Fruit fly (Drosophila melanogaster) whole organism, wandering third instar larva: ENCODE measurements around the gene CG17249.

Experiments used
- Abd-B ChIP-seq: fragments of >200 bp; optimal IDR thresholded peaks from 2 replicates; lab custom pipeline; 2017; ENCODE audit warnings: missing biosample characterization, missing genetic modification characterization
- CG32264 ChIP-seq: fragments of 200-800 bp; sonication (Bioruptor generic); optimal IDR thresholded peaks from 2 replicates; lab custom pipeline; 2016; ENCODE audit warnings: missing biosample characterization, missing genetic modification characterization
- CG9705 ChIP-seq: fragments of 200-800 bp; sonication (Bioruptor generic); optimal IDR thresholded peaks from 2 replicates; lab custom pipeline; 2018; ENCODE audit warnings: missing biosample characterization, mild to moderate bottlenecking, missing genetic modification characterization
- Dfd ChIP-seq: fragments of >200 bp; optimal IDR thresholded peaks from 2 replicates; lab custom pipeline; 2017; ENCODE audit warnings: missing biosample characterization, missing genetic modification characterization
- Dif ChIP-seq: fragments of 200-275, 200-300 bp; sonication (Bioruptor generic); optimal IDR thresholded peaks from 2 replicates; lab custom pipeline; 2018; ENCODE audit warnings: missing biosample characterization, missing genetic modification characterization; ENCODE audit not compliant: partially characterized antibody
- GATAd ChIP-seq: sonication (Bioruptor generic); optimal IDR thresholded peaks from 2 replicates; lab custom pipeline; 2016; ENCODE audit warnings: missing biosample characterization, missing genetic modification characterization
- HLH106 ChIP-seq: fragments of 200-800 bp; optimal IDR thresholded peaks from 3 replicates; lab custom pipeline; 2019; ENCODE audit warnings: missing biosample characterization, mild to moderate bottlenecking, missing genetic modification characterization, moderate library complexity
- Hnf4 ChIP-seq: fragments of 200-800 bp; sonication (Bioruptor generic); optimal IDR thresholded peaks from 2 replicates; lab custom pipeline; 2016; ENCODE audit warnings: missing biosample characterization, mild to moderate bottlenecking, missing genetic modification characterization
- Hr83 ChIP-seq: fragments of 200-300 bp; sonication (Bioruptor generic); optimal IDR thresholded peaks from 2 replicates; lab custom pipeline; 2016; ENCODE audit warnings: missing biosample characterization, mild to moderate bottlenecking, missing genetic modification characterization, moderate library complexity; ENCODE audit not compliant: poor library complexity, severe bottlenecking
- Jra ChIP-seq: sonication (Bioruptor generic); optimal IDR thresholded peaks from 2 replicates; lab custom pipeline; 2016; ENCODE audit warnings: missing biosample characterization, missing genetic modification characterization
- Mio ChIP-seq: sonication (Bioruptor generic); optimal IDR thresholded peaks from 2 replicates; lab custom pipeline; 2016; ENCODE audit warnings: missing biosample characterization, missing genetic modification characterization
- Myc ChIP-seq: fragments of >200 bp; optimal IDR thresholded peaks from 2 replicates; lab custom pipeline; 2017
- N ChIP-seq: fragments of >200 bp; optimal IDR thresholded peaks from 2 replicates; lab custom pipeline; 2018; ENCODE audit warnings: missing biosample characterization, missing external identifiers, missing genetic modification characterization
- OdsH ChIP-seq: fragments of 200-800 bp; sonication (Bioruptor generic); optimal IDR thresholded peaks from 2 replicates; lab custom pipeline; 2016; ENCODE audit warnings: missing biosample characterization, mild to moderate bottlenecking, missing genetic modification characterization
- Rel ChIP-seq, 2 experiments: fragments of 200-800 bp; sonication (Bioruptor generic) in 1 of 2; optimal IDR thresholded peaks; 2 replicates in 1 of 2; 3 replicates in 1 of 2; lab custom pipeline; 2016 to 2019; ENCODE audit warnings: mild to moderate bottlenecking in 2 of 2, missing biosample characterization in 2 of 2, missing genetic modification characterization in 2 of 2, moderate library complexity in 1 of 2
- Sp1 ChIP-seq: fragments of 200-800 bp; sonication (Bioruptor generic); optimal IDR thresholded peaks from 3 replicates; lab custom pipeline; 2019; ENCODE audit warnings: missing biosample characterization, mild to moderate bottlenecking, missing genetic modification characterization, moderate library complexity
- Vsx2 ChIP-seq: fragments of 200-300, 225-300 bp; sonication (Bioruptor generic); optimal IDR thresholded peaks from 2 replicates; lab custom pipeline; 2018; ENCODE audit warnings: missing biosample characterization, missing genetic modification characterization; ENCODE audit not compliant: partially characterized antibody
- br ChIP-seq: fragments of 200-800 bp; sonication (Bioruptor generic); optimal IDR thresholded peaks from 2 replicates; lab custom pipeline; 2016; ENCODE audit warnings: missing biosample characterization, missing genetic modification characterization
- brk ChIP-seq: fragments of 200-800 bp; sonication (Bioruptor generic); optimal IDR thresholded peaks from 2 replicates; lab custom pipeline; 2016; ENCODE audit warnings: missing biosample characterization, mild to moderate bottlenecking, missing genetic modification characterization
- dl ChIP-seq, 2 experiments: fragments of 175-275, 200-275 bp in 1 of 2; fragments of 200-275 bp in 1 of 2; sonication (Bioruptor generic); optimal IDR thresholded peaks; lab custom pipeline; 2018; ENCODE audit warnings: mild to moderate bottlenecking in 2 of 2, missing biosample characterization in 2 of 2, missing genetic modification characterization in 2 of 2, moderate library complexity in 2 of 2; ENCODE audit not compliant: partially characterized antibody in 2 of 2, insufficient read depth in 1 of 2
- dmrt93B ChIP-seq: fragments of 200-800 bp; sonication (Bioruptor generic); optimal IDR thresholded peaks from 2 replicates; lab custom pipeline; 2018; ENCODE audit warnings: missing biosample characterization, mild to moderate bottlenecking, missing genetic modification characterization
- dsf ChIP-seq: sonication (Bioruptor generic); optimal IDR thresholded peaks from 2 replicates; lab custom pipeline; 2016; ENCODE audit warnings: missing biosample characterization, missing genetic modification characterization, borderline replicate concordance
- ey ChIP-seq: fragments of 200-800 bp; sonication (Bioruptor generic); optimal IDR thresholded peaks from 2 replicates; lab custom pipeline; 2016; ENCODE audit warnings: missing biosample characterization, missing genetic modification characterization
- foxo ChIP-seq, 2 experiments: fragments of 200-800 bp; sonication (Bioruptor generic); optimal IDR thresholded peaks; 2 replicates in 1 of 2; 3 replicates in 1 of 2; lab custom pipeline; 2016 to 2017; ENCODE audit warnings: missing biosample characterization in 2 of 2, missing genetic modification characterization in 2 of 2
- fru ChIP-seq: fragments of 200-800 bp; sonication (Bioruptor generic); optimal IDR thresholded peaks from 3 replicates; lab custom pipeline; 2016; ENCODE audit warnings: missing biosample characterization, mild to moderate bottlenecking, missing genetic modification characterization
- h ChIP-seq: fragments of 200-800 bp; sonication (Bioruptor generic); optimal IDR thresholded peaks from 3 replicates; lab custom pipeline; 2016; ENCODE audit warnings: missing biosample characterization, mild to moderate bottlenecking, missing genetic modification characterization
- jim ChIP-seq: fragments of 175-275, 200-325 bp; sonication (Bioruptor generic); optimal IDR thresholded peaks from 2 replicates; lab custom pipeline; 2016; ENCODE audit warnings: missing biosample characterization, mild to moderate bottlenecking, missing genetic modification characterization
- lola ChIP-seq: fragments of >200 bp; optimal IDR thresholded peaks from 2 replicates; lab custom pipeline; 2017; ENCODE audit warnings: missing biosample characterization, missing genetic modification characterization
- pan ChIP-seq: fragments of >200 bp; optimal IDR thresholded peaks from 2 replicates; lab custom pipeline; 2017
- psq ChIP-seq: fragments of 200-800 bp; sonication (Bioruptor generic); optimal IDR thresholded peaks from 3 replicates; lab custom pipeline; 2017; ENCODE audit warnings: missing biosample characterization, mild to moderate bottlenecking, missing genetic modification characterization, moderate library complexity
- rgr ChIP-seq: fragments of 200-800 bp; sonication (Bioruptor generic); optimal IDR thresholded peaks from 3 replicates; lab custom pipeline; 2016; ENCODE audit warnings: missing biosample characterization, mild to moderate bottlenecking, missing genetic modification characterization
- sv ChIP-seq: fragments of 200-800 bp; sonication (Bioruptor generic); optimal IDR thresholded peaks from 3 replicates; lab custom pipeline; 2016; ENCODE audit warnings: missing biosample characterization, missing genetic modification characterization
- tai ChIP-seq: sonication (Bioruptor generic); optimal IDR thresholded peaks from 2 replicates; lab custom pipeline; 2016; ENCODE audit warnings: missing biosample characterization, missing genetic modification characterization
- usp ChIP-seq: fragments of >200 bp; optimal IDR thresholded peaks from 2 replicates; lab custom pipeline; 2017; ENCODE audit warnings: missing biosample characterization, missing genetic modification characterization
- woc ChIP-seq: sonication (Bioruptor generic); optimal IDR thresholded peaks from 2 replicates; lab custom pipeline; 2016; ENCODE audit warnings: missing biosample characterization, mild to moderate bottlenecking, missing genetic modification characterization

Gene CG17249

DNA sequence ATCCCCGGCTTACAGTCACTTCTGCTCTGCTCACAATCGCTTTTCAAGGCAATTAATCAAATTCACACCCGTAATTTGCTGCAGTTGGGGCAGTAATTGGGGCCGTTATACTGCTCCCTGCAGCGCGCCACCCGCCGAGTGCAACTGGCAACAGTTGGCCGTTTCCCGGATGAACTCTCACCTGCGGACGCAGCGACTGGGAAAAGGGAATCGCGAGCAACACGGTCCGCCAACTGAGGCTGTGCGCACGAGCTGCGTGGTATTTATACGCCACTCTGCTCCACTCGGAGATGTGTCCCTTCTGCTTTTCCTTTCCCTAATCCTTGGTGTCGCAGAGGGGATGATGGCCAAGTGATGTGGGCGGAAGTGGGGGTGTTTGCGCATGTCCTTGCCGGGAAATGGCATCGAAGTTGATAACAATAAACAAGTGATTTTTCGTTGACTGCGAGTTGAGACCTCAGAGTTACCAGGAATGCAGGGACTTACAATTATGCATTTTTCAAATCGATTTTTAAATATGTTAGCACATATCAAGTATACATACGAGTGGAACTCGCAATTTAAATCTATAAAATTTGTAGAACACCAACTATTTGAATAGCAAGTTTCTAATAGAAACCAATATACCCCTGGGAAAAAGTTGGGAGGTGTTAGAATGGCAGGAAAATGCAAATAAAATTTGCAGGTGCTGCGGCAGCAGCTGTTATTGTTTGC, 18.0 kb downstream of the CG17249 start, which contains the start of gene GC:
GC (minus strand) TSS at position 238 of the 714 bp plus-strand sequence.
- peak; percentile 6 for TF ChIP-seq OdsH (GFP tag; lab: Kevin White, UChicago)
- no peak for TF ChIP-seq dl (GFP tag; optimal IDR thresholded peaks at IDR 0.05; lab: Kevin White, UChicago; ENCODE audit: insufficient read depth in 1 of 2, partially characterized antibody in 2 of 2)
- TF ChIP-seq Vsx2: peak; percentile 41
- no peak for TF ChIP-seq h
- TF ChIP-seq Hr83 (GFP tag; lab: Kevin White, UChicago): no peak
- no peak for TF ChIP-seq br (GFP tag; lab: Kevin White, UChicago)
- no peak for TF ChIP-seq GATAd (GFP tag; lab: Kevin White, UChicago)
- TF ChIP-seq HLH106 (tag; lab: Kevin White, UChicago): no peak
- no peak for TF ChIP-seq CG32264 (GFP tag; lab: Kevin White, UChicago)
- TF ChIP-seq rgr (GFP tag; lab: Kevin White, UChicago): peak; percentile 9
- TF ChIP-seq foxo (GFP tag; optimal IDR thresholded peaks at IDR 0.05; lab: Kevin White, UChicago): peak in 1 of 2 experiments; percentile 17
- no peak for TF ChIP-seq usp (GFP tag; lab: Kevin White, UChicago)
- TF ChIP-seq Dif (GFP tag; lab: Kevin White, UChicago): peak; percentile 29
- TF ChIP-seq Hnf4 (GFP tag; lab: Kevin White, UChicago): no peak
- TF ChIP-seq ey (GFP tag; lab: Kevin White, UChicago): peak; percentile 43
- no peak for TF ChIP-seq dmrt93B (GFP tag; lab: Kevin White, UChicago)
- no peak for TF ChIP-seq Jra (GFP tag; lab: Kevin White, UChicago)

DNA sequence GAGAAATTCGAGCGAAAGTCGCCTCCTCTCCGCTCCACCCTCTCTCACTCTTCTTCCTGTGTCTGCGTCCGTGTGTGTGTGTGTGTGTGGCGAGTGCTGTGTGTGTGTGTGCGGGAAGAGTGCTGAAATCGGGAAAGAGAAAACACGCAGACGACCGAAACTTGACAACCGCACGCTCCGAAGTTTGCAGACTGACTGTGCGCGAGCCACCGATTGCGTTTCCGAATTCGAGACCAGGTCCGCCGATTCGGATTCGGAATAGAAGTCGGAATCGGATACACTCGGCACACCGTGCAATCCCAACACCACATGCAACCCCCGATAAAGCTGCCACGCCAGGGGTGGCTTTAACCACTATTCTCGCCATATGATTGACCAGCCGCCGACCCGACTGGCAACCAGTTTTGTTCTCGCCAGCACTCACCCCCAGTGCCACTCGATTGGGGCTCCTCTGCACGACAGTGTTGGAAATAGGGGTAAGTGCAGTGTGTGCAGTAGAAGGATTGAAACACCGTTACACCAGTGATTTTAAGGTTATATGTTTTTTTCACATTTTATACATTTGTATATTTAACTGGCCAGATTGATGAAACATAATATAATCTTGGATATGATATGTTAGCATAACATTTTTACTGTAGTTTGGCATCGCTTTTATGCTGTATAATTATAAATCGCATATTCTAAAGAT, 18.9 kb downstream of the CG17249 start, which contains the start of gene CG13928:
CG13928 (minus strand) TSS at position 202 of the 691 bp plus-strand sequence.
- TF ChIP-seq woc: no peak
- TF ChIP-seq Rel (GFP tag; optimal IDR thresholded peaks at IDR 0.05; lab: Kevin White, UChicago): no peak
- no peak for TF ChIP-seq Rel (tag; optimal IDR thresholded peaks at IDR 0.05; lab: Kevin White, UChicago)
- TF ChIP-seq Dif (GFP tag; lab: Kevin White, UChicago): peak; percentile 16
- TF ChIP-seq OdsH (GFP tag; lab: Kevin White, UChicago): no peak
- peak; percentile 58 for TF ChIP-seq Vsx2
- TF ChIP-seq rgr (GFP tag; lab: Kevin White, UChicago): no peak
- TF ChIP-seq br (GFP tag; lab: Kevin White, UChicago): no peak

DNA sequence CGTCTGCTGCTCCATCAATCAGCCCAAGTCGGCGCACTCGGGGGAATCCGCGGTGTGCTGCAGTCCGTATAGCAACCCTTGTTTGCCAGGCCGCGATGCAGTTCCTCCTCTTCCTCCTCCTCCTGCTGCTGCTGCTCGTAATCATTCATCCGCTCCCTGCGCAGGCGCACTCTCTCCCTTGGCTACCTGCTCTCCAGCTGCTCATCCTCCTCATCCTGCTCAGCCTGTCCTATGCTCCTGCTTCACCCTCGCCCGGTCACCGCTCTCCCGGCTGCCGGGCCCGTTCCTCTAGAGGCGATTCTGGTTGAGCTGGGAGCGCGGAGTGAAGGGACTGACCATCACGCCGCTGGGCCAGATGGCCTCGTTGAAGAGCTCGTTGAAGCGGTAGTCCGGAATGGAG, 20.3 kb downstream of the CG17249 start:
- TF ChIP-seq CG9705 (GFP tag; lab: Kevin White, UChicago) (no peak), Vsx2 (peak; percentile 15), Hr83 (GFP tag; lab: Kevin White, UChicago) (no peak)

dm6 chr3L:1618116-1618727, 29.0 kb downstream of the CG17249 start, which contains the start of the genes CG13926, ABCB7 and CG33230:
CG13926 (minus strand) TSS chr3L:1618158.
ABCB7 (plus strand) TSS chr3L:1618414.
CG33230 (plus strand) TSS chr3L:1618414.
- no peak for TF ChIP-seq CG32264 (GFP tag; lab: Kevin White, UChicago)
- TF ChIP-seq CG9705 (GFP tag; lab: Kevin White, UChicago): no peak
- no peak for TF ChIP-seq Abd-B (GFP tag; lab: Kevin White, UChicago)
- TF ChIP-seq Hr83 (GFP tag; lab: Kevin White, UChicago): peak; percentile 47
- no peak for TF ChIP-seq Hnf4 (GFP tag; lab: Kevin White, UChicago)
- TF ChIP-seq pan (lab: Kevin White, UChicago): no peak
- no peak for TF ChIP-seq dmrt93B (GFP tag; lab: Kevin White, UChicago)
- TF ChIP-seq OdsH (GFP tag; lab: Kevin White, UChicago): peak; percentile 46
- no peak for TF ChIP-seq Vsx2
- no peak for TF ChIP-seq Dfd (GFP tag; lab: Kevin White, UChicago)
- peak; percentile 31 for TF ChIP-seq Sp1 (GFP tag; lab: Kevin White, UChicago)
- TF ChIP-seq GATAd (GFP tag; lab: Kevin White, UChicago): no peak
- no peak for TF ChIP-seq psq
- TF ChIP-seq foxo (GFP tag; optimal IDR thresholded peaks at IDR 0.05; lab: Kevin White, UChicago): peak in 1 of 2 experiments; percentile 66
- TF ChIP-seq sv: no peak
- peak; percentile 88 for TF ChIP-seq Myc
- TF ChIP-seq Mio: no peak
- no peak for TF ChIP-seq brk (GFP tag; lab: Kevin White, UChicago)
- peak; percentile 64 for TF ChIP-seq h
- TF ChIP-seq N (GFP tag; lab: Kevin White, UChicago): no peak
- TF ChIP-seq br (GFP tag; lab: Kevin White, UChicago): peak; percentile 8
- peak; percentile 88 for TF ChIP-seq woc
- no peak for TF ChIP-seq usp (GFP tag; lab: Kevin White, UChicago)
- peak; percentile 58 for TF ChIP-seq fru (GFP tag; lab: Kevin White, UChicago)
- TF ChIP-seq dsf (GFP tag; lab: Kevin White, UChicago): no peak
- peak; percentile 59 for TF ChIP-seq HLH106 (tag; lab: Kevin White, UChicago)
- no peak for TF ChIP-seq Jra (GFP tag; lab: Kevin White, UChicago)
- no peak for TF ChIP-seq Rel (GFP tag; optimal IDR thresholded peaks at IDR 0.05; lab: Kevin White, UChicago)
- peak; percentile 35 for TF ChIP-seq Rel (tag; optimal IDR thresholded peaks at IDR 0.05; lab: Kevin White, UChicago)
- no peak for TF ChIP-seq Dif (GFP tag; lab: Kevin White, UChicago)
- TF ChIP-seq tai: no peak
- TF ChIP-seq jim (GFP tag; lab: Kevin White, UChicago): no peak
- no peak for TF ChIP-seq lola (GFP tag; lab: Kevin White, UChicago)
- no peak for TF ChIP-seq dl (GFP tag; optimal IDR thresholded peaks at IDR 0.05; lab: Kevin White, UChicago; ENCODE audit: insufficient read depth in 1 of 2, partially characterized antibody in 2 of 2)
- TF ChIP-seq rgr (GFP tag; lab: Kevin White, UChicago): peak; percentile 46
